Fruit fly (Drosophila melanogaster): ENCODE results near the gene CG14182.

dm6 chr3L:19939024-19939423 lies 40.6 kb downstream of the CG14182 start, which contains the start of gene Ac76E:
- no peak for TF ChIP-seq CTCF (optimal IDR thresholded peaks at IDR 0.05)
- no peak for TF ChIP-seq CG8478 (optimal IDR thresholded peaks at IDR 0.05)
